Worm (Caenorhabditis elegans) whole organism, L1 larva: ENCODE measurements around the gene C53C11.1.
"Not testable (repeated sequence)": the region's sequence is repeated elsewhere in the genome, so short reads cannot be mapped to it uniquely, and the experiment has no call there.

ENCODE experiments used
- aly-2 ChIP-seq: fragments of 150-350 bp; optimal IDR thresholded peaks from 2 replicates; lab custom pipeline; 2014; ENCODE audit warnings: missing biosample characterization, missing genetic modification characterization
- ama-1 ChIP-seq: fragments of 150-350 bp; optimal IDR thresholded peaks from 2 replicates; lab custom pipeline; 2014
- elt-3 ChIP-seq, 6 experiments: fragments of 150-350 bp in 1 of 6; sonication (generic microtip); optimal IDR thresholded peaks; 2 replicates each; lab custom pipeline; 2017 to 2018; ENCODE audit warnings: missing biosample characterization in 6 of 6, missing genetic modification characterization in 6 of 6, inconsistent platforms in 1 of 6
- lin-15B ChIP-seq: fragments of 150-350 bp; sonication (generic microtip); optimal IDR thresholded peaks from 3 replicates; lab custom pipeline; 2014; ENCODE audit warnings: missing biosample characterization, missing genetic modification characterization
- nhr-11 ChIP-seq: fragments of 150-350 bp; optimal IDR thresholded peaks from 2 replicates; lab custom pipeline; 2014; ENCODE audit warnings: missing biosample characterization, missing genetic modification characterization
- nhr-77 ChIP-seq: fragments of 150-350 bp; optimal IDR thresholded peaks from 2 replicates; lab custom pipeline; 2014; ENCODE audit warnings: missing biosample characterization, missing genetic modification characterization
- pax-3 ChIP-seq: fragments of 200-800 bp; sonication (Bioruptor generic); optimal IDR thresholded peaks from 2 replicates; lab custom pipeline; 2018; ENCODE audit warnings: mild to moderate bottlenecking, missing genetic modification characterization, moderate library complexity, missing compliant biosample characterization
- rnt-1 ChIP-seq: sonication (generic microtip); optimal IDR thresholded peaks from 2 replicates; lab custom pipeline; 2016; ENCODE audit warnings: mild to moderate bottlenecking, missing genetic modification characterization, moderate library complexity, missing compliant biosample characterization
- unc-130 ChIP-seq: fragments of 150-350 bp; optimal IDR thresholded peaks from 2 replicates; lab custom pipeline; 2017; ENCODE audit warnings: missing biosample characterization, missing genetic modification characterization, inconsistent platforms
- vab-15 ChIP-seq: sonication (generic microtip); optimal IDR thresholded peaks from 2 replicates; lab custom pipeline; 2017; ENCODE audit warnings: missing genotype, mild to moderate bottlenecking, missing genetic modification characterization, missing compliant biosample characterization

DNA sequence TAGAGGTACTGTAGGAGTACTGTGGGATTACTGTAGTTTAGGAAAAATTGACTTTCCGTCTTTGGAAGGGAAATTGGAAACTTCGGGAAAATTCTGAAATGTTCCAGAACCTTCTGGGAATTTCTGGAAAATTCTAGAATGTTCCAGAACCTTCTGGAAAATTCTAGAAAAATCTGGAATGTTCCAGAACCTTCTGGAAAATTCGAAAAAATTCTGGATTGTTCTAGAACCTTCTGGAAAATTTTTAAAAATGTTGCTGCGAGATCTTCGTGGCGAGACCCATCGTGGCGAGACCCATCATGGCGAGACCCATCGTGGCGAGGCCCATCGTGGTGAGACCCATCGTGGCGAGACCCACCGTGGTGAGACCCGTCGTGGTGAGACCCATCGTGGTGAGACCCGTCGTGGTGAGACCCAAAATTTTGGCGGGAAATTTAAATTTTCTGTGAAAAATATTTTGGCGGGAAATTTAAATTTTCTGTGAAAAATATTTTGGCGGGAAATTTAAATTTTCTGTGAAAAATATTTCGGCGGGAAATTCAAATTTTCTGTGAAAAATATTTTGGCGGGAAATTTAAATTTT, 29.8 kb upstream of the C53C11.1 start, which contains the start of gene C53C11.4:
- not testable (repeated sequence) for TF ChIP-seq aly-2 (tag; lab: Kevin White, UChicago); nhr-77 (tag; lab: Kevin White, UChicago); ama-1 (lab: Kevin White, UChicago); rnt-1; pax-3 (tag; lab: Kevin White, UChicago); vab-15 (tag; lab: Kevin White, UChicago); unc-130 (tag; lab: Kevin White, UChicago); lin-15B (tag; lab: Kevin White, UChicago); elt-3 (tag; optimal IDR thresholded peaks at IDR 0.05; lab: Kevin White, UChicago); nhr-11 (tag; lab: Kevin White, UChicago)
